Worm (Caenorhabditis elegans) whole organism, L4 larva: Measurements from ENCODE around the gene fut-1.
A peak's percentile ranks its signal among the peaks of the same experiment; 100 is the strongest.

Experiments used
- F10B5.3 ChIP-seq: sonication (generic microtip); optimal IDR thresholded peaks from 2 replicates; lab custom pipeline; 2016; ENCODE audit warnings: mild to moderate bottlenecking, missing genetic modification characterization, missing compliant biosample characterization
- F49E8.2 ChIP-seq: sonication (generic microtip); optimal IDR thresholded peaks from 2 replicates; lab custom pipeline; 2016; ENCODE audit warnings: missing compliant biosample characterization, mild to moderate bottlenecking, missing genetic modification characterization, borderline replicate concordance
- Y105C5A.15 ChIP-seq: fragments of 200-800 bp; sonication (Bioruptor generic); IDR thresholded peaks from 2 replicates; pipeline ENCODE4 v1.3.6; 2022; ENCODE audit warnings: missing genetic modification characterization, missing compliant biosample characterization
- ZK337.2 ChIP-seq: fragments of 200-800 bp; sonication (Bioruptor generic); IDR thresholded peaks from 2 replicates; pipeline ENCODE4 v1.3.6; 2022; ENCODE audit warnings: missing genetic modification reagents, missing genetic modification characterization, missing compliant biosample characterization
- aha-1 ChIP-seq: fragments of 150-350 bp; peaks from one replicate; lab custom pipeline; 2014; ENCODE audit warnings: missing biosample characterization, missing genetic modification characterization
- ama-1 ChIP-seq: fragments of 150-350 bp; optimal IDR thresholded peaks from 2 replicates; lab custom pipeline; 2014; ENCODE audit warnings: inconsistent platforms, mixed read lengths
- attf-4 ChIP-seq: sonication (generic microtip); optimal IDR thresholded peaks from 3 replicates; lab custom pipeline; 2017; ENCODE audit warnings: missing biosample characterization, missing genetic modification characterization
- ceh-20 ChIP-seq: fragments of 200-800 bp; sonication (Bioruptor generic); IDR thresholded peaks from 2 replicates; pipeline ENCODE4 v1.3.6; 2022; ENCODE audit warnings: missing genetic modification reagents, missing genetic modification characterization, missing compliant biosample characterization
- ceh-32 ChIP-seq: sonication (generic microtip); optimal IDR thresholded peaks from 2 replicates; lab custom pipeline; 2016; ENCODE audit warnings: mild to moderate bottlenecking, missing genetic modification characterization, missing compliant biosample characterization; ENCODE audit not compliant: poor library complexity
- ceh-44 ChIP-seq: fragments of 200-800 bp; sonication (Bioruptor generic); IDR thresholded peaks from 2 replicates; pipeline ENCODE4 v1.3.6; 2022; ENCODE audit warnings: missing genetic modification reagents, missing genetic modification characterization, missing compliant biosample characterization
- ceh-82 ChIP-seq: sonication (generic microtip); optimal IDR thresholded peaks from 2 replicates; lab custom pipeline; 2017; ENCODE audit warnings: missing biosample characterization, missing genetic modification characterization
- daf-16 ChIP-seq, 3 experiments: sonication (generic microtip); optimal IDR thresholded peaks; 2 replicates each; lab custom pipeline; 2016 to 2017; ENCODE audit warnings: missing genetic modification characterization in 3 of 3, missing genetic modification reagents in 3 of 3, mild to moderate bottlenecking in 2 of 3, missing compliant biosample characterization in 2 of 3, missing biosample characterization in 1 of 3, moderate library complexity in 1 of 3
- daf-19 ChIP-seq: fragments of 200-800 bp; sonication (Bioruptor generic); conservative IDR thresholded peaks from 2 replicates; pipeline ENCODE4 v1.3.6; 2022; ENCODE audit warnings: missing genetic modification characterization, missing compliant biosample characterization
- dmd-6 ChIP-seq: fragments of 200-800 bp; sonication (Bioruptor generic); IDR thresholded peaks from 2 replicates; pipeline ENCODE4 v1.3.6; 2022; ENCODE audit warnings: missing genetic modification reagents, missing genetic modification characterization, missing compliant biosample characterization
- dmd-8 ChIP-seq: fragments of 200-800 bp; sonication (Bioruptor generic); IDR thresholded peaks from 2 replicates; pipeline ENCODE4 v1.3.6; 2022; ENCODE audit warnings: missing genetic modification characterization, missing compliant biosample characterization
- dpl-1 ChIP-seq: fragments of 150-350 bp; optimal IDR thresholded peaks from 2 replicates; lab custom pipeline; 2014; ENCODE audit warnings: missing biosample characterization, missing genetic modification reagents, missing genetic modification characterization
- dve-1 ChIP-seq: sonication (generic microtip); optimal IDR thresholded peaks from 2 replicates; lab custom pipeline; 2017; ENCODE audit warnings: antibody characterized with exemption, mild to moderate bottlenecking, missing genetic modification characterization, missing compliant biosample characterization; ENCODE audit not compliant: insufficient read depth
- gei-8 ChIP-seq: fragments of 200-800 bp; sonication (Bioruptor generic); optimal IDR thresholded peaks from 2 replicates; lab custom pipeline; 2018; ENCODE audit warnings: mild to moderate bottlenecking, missing genetic modification characterization, missing compliant biosample characterization
- hif-1 ChIP-seq, 2 experiments: sonication (generic microtip); optimal IDR thresholded peaks; 2 replicates each; lab custom pipeline; 2016 to 2017; ENCODE audit warnings: missing compliant biosample characterization in 2 of 2, missing genetic modification characterization in 2 of 2, missing genetic modification reagents in 2 of 2, missing genotype in 2 of 2, mild to moderate bottlenecking in 1 of 2
- hlh-11 ChIP-seq: fragments of 200-800 bp; sonication (Bioruptor generic); optimal IDR thresholded peaks from 2 replicates; lab custom pipeline; 2018; ENCODE audit warnings: mild to moderate bottlenecking, missing genetic modification characterization, missing compliant biosample characterization
- hlh-30 ChIP-seq: sonication (generic microtip); optimal IDR thresholded peaks from 2 replicates; lab custom pipeline; 2017; ENCODE audit warnings: antibody characterized with exemption, mild to moderate bottlenecking, missing genetic modification characterization, missing compliant biosample characterization; ENCODE audit not compliant: insufficient read depth
- hmg-1.1 ChIP-seq: fragments of 200-800 bp; sonication (Bioruptor generic); IDR thresholded peaks from 2 replicates; pipeline ENCODE4 v1.3.6; 2022; ENCODE audit warnings: missing genetic modification reagents, missing genetic modification characterization, missing compliant biosample characterization
- lin-15B ChIP-seq: fragments of 150-350 bp; sonication (generic microtip); optimal IDR thresholded peaks from 3 replicates; lab custom pipeline; 2014; ENCODE audit warnings: missing biosample characterization, missing genetic modification characterization
- lsy-2 ChIP-seq, 2 experiments: fragments of 150-350 bp in 1 of 2; sonication (generic microtip) in 1 of 2; optimal IDR thresholded peaks; 2 replicates each; lab custom pipeline; 2014 to 2017; ENCODE audit warnings: missing biosample characterization in 2 of 2, missing genetic modification characterization in 2 of 2
- madf-9 ChIP-seq: fragments of 200-800 bp; sonication (Bioruptor generic); conservative IDR thresholded peaks from 2 replicates; pipeline ENCODE4 v1.3.6; 2022; ENCODE audit warnings: missing genetic modification reagents, missing genetic modification characterization, missing compliant biosample characterization
- mep-1 ChIP-seq: fragments of 150-350 bp; sonication (generic microtip); optimal IDR thresholded peaks from 3 replicates; lab custom pipeline; 2014; ENCODE audit warnings: missing biosample characterization, missing genetic modification characterization
- mes-2 ChIP-seq: sonication (generic microtip); optimal IDR thresholded peaks from 2 replicates; lab custom pipeline; 2016; ENCODE audit warnings: missing genotype, mild to moderate bottlenecking, missing genetic modification characterization, missing compliant biosample characterization; ENCODE audit not compliant: poor library complexity, severe bottlenecking
- mxl-3 ChIP-seq: fragments of 200-800 bp; sonication (Bioruptor generic); optimal IDR thresholded peaks from 2 replicates; lab custom pipeline; 2018; ENCODE audit warnings: mild to moderate bottlenecking, missing genetic modification characterization, missing compliant biosample characterization
- nhr-76 ChIP-seq: fragments of 150-350 bp; optimal IDR thresholded peaks from 2 replicates; lab custom pipeline; 2014; ENCODE audit warnings: missing biosample characterization, missing genetic modification characterization
- pqm-1 ChIP-seq: sonication (generic microtip); optimal IDR thresholded peaks from 2 replicates; lab custom pipeline; 2017; ENCODE audit warnings: missing biosample characterization, missing genetic modification characterization
- rbr-2 ChIP-seq: sonication (generic microtip); optimal IDR thresholded peaks from 2 replicates; lab custom pipeline; 2016; ENCODE audit warnings: missing genotype, missing genetic modification characterization, missing compliant biosample characterization
- sdz-12 ChIP-seq: fragments of 200-800 bp; sonication (Bioruptor generic); optimal IDR thresholded peaks from 2 replicates; lab custom pipeline; 2018; ENCODE audit warnings: mild to moderate bottlenecking, missing genetic modification characterization, missing compliant biosample characterization
- set-16 ChIP-seq: fragments of 200-800 bp; sonication (Bioruptor generic); IDR thresholded peaks from 2 replicates; pipeline ENCODE4 v1.3.6; 2022; ENCODE audit warnings: missing genetic modification reagents, missing genetic modification characterization, missing compliant biosample characterization
- skn-1 ChIP-seq: fragments of 150-350 bp; optimal IDR thresholded peaks from 2 replicates; lab custom pipeline; 2014; ENCODE audit warnings: missing biosample characterization, missing genetic modification characterization
- spr-3 ChIP-seq: fragments of 200-800 bp; sonication (Bioruptor generic); optimal IDR thresholded peaks from 2 replicates; lab custom pipeline; 2018; ENCODE audit warnings: mild to moderate bottlenecking, missing genetic modification characterization, missing compliant biosample characterization
- unc-130 ChIP-seq: sonication (generic microtip); optimal IDR thresholded peaks from 2 replicates; lab custom pipeline; 2016; ENCODE audit warnings: missing genetic modification reagents, missing genetic modification characterization, missing compliant biosample characterization
- unc-62 ChIP-seq, 3 experiments: fragments of 150-350 bp in 1 of 3; sonication (generic microtip); optimal IDR thresholded peaks in 2 of 3; peaks in 1 of 3; 1 replicate in 1 of 3; 2 replicates in 2 of 3; lab custom pipeline; 2014 to 2017; ENCODE audit warnings: missing biosample characterization in 3 of 3, missing genetic modification characterization in 3 of 3, missing genetic modification reagents in 3 of 3, missing genotype in 1 of 3
- zfp-2 ChIP-seq: sonication (generic microtip); optimal IDR thresholded peaks from 2 replicates; lab custom pipeline; 2016; ENCODE audit warnings: mild to moderate bottlenecking, missing genetic modification characterization, missing compliant biosample characterization
- zip-11 ChIP-seq: fragments of 200-800 bp; sonication (Bioruptor generic); IDR thresholded peaks from 2 replicates; pipeline ENCODE4 v1.3.6; 2022; ENCODE audit warnings: missing genetic modification characterization, missing compliant biosample characterization
- zip-2 ChIP-seq: fragments of 150-350 bp; optimal IDR thresholded peaks from 2 replicates; lab custom pipeline; 2014; ENCODE audit warnings: missing biosample characterization, missing genetic modification characterization

fut-1 gene

ce11 chrII:8769375-8769774 is 10.0 kb upstream of the fut-1 start:
- TF ChIP-seq F49E8.2 (tag; lab: Kevin White, UChicago) (no peak), mes-2 (tag; lab: Kevin White, UChicago) (peak; percentile 54), hmg-1.1 (GFP tag; lab: Robert Waterston, UW) (peak; percentile 65), unc-62 (GFP tag; optimal IDR thresholded peaks at IDR 0.05 in 1 of 2; lab: Kevin White, UChicago) (peak in 1 of 2 experiments; percentile 57), unc-62 (tag; optimal IDR thresholded peaks at IDR 0.05; lab: Kevin White, UChicago) (no peak), F10B5.3 (tag; lab: Kevin White, UChicago) (no peak), hlh-11 (tag; lab: Kevin White, UChicago) (peak; percentile 20), ceh-32 (tag; lab: Kevin White, UChicago) (no peak), ceh-44 (GFP tag; lab: Robert Waterston, UW) (no peak), aha-1 (no peak), set-16 (GFP tag; lab: Robert Waterston, UW) (no peak), lin-15B (tag; lab: Kevin White, UChicago) (no peak), spr-3 (GFP tag; lab: Kevin White, UChicago) (no peak), ceh-20 (GFP tag; lab: Robert Waterston, UW) (no peak), dpl-1 (no peak), Y105C5A.15 (GFP tag; lab: Robert Waterston, UW) (no peak), dmd-6 (peak; percentile 27; the same call in 1 of the 2 replicates), mxl-3 (no peak), unc-130 (GFP tag; lab: Kevin White, UChicago) (no peak), lsy-2 (tag; optimal IDR thresholded peaks at IDR 0.05; lab: Kevin White, UChicago) (peak in 1 of 2 experiments; percentile 32), zip-2 (tag; lab: Kevin White, UChicago) (no peak), daf-19 (GFP tag; lab: Robert Waterston, UW) (no peak), zfp-2 (tag; lab: Kevin White, UChicago) (no peak), dve-1 (tag; lab: Kevin White, UChicago) (peak; percentile 25), attf-4 (tag; lab: Kevin White, UChicago) (no peak), ama-1 (no peak), rbr-2 (peak; percentile 1), zip-11 (no peak), madf-9 (0 out of 2 replicates have a peak, but pooled peaks have one; percentile 4), hif-1 (tag; optimal IDR thresholded peaks at IDR 0.05; lab: Kevin White, UChicago) (no peak), hlh-30 (tag; lab: Kevin White, UChicago) (peak; percentile 30), nhr-76 (no peak), mep-1 (tag; lab: Kevin White, UChicago) (peak; percentile 48), ZK337.2 (GFP tag; lab: Robert Waterston, UW) (no peak), gei-8 (GFP tag; lab: Kevin White, UChicago) (no peak), ceh-82 (tag; lab: Kevin White, UChicago) (no peak), daf-16 (GFP tag; optimal IDR thresholded peaks at IDR 0.05; lab: Kevin White, UChicago) (no peak), daf-16 (tag; optimal IDR thresholded peaks at IDR 0.05; lab: Kevin White, UChicago) (peak; percentile 11), pqm-1 (tag; lab: Kevin White, UChicago) (peak; percentile 3), dmd-8 (GFP tag; lab: Robert Waterston, UW) (no peak)

ce11 chrII:8766897-8767296 is 7.5 kb upstream of the fut-1 start, which contains the start of gene pah-1:
Gene pah-1 (minus strand): TSS chrII:8766997.
- TF ChIP-seq sdz-12 (GFP tag; lab: Kevin White, UChicago) (no peak), F49E8.2 (tag; lab: Kevin White, UChicago) (no peak), skn-1 (tag; lab: Kevin White, UChicago) (no peak), spr-3 (GFP tag; lab: Kevin White, UChicago) (no peak), unc-62 (GFP tag; optimal IDR thresholded peaks at IDR 0.05 in 1 of 2; lab: Kevin White, UChicago) (no peak), unc-62 (tag; optimal IDR thresholded peaks at IDR 0.05; lab: Kevin White, UChicago) (no peak), zip-11 (no peak)
